Fruit fly (Drosophila melanogaster) whole organism, pupa: ENCODE data around the gene Sf3b1.

Experiments
- CG10348 ChIP-seq: fragments of 200-800 bp; sonication (Bioruptor generic); IDR thresholded peaks from 2 replicates; pipeline ENCODE4 v1.3.6; 2022; ENCODE audit warnings: missing biosample characterization, missing genetic modification characterization
- CG12605 ChIP-seq: fragments of 200-800 bp; sonication (Bioruptor generic); IDR thresholded peaks from 2 replicates; pipeline ENCODE4 v1.3.6; 2022; ENCODE audit warnings: missing biosample characterization, missing genetic modification characterization
- CG13204 ChIP-seq: fragments of 200-800 bp; sonication (Bioruptor generic); optimal IDR thresholded peaks from 2 replicates; lab custom pipeline; 2018; ENCODE audit warnings: missing biosample characterization, mild to moderate bottlenecking, missing genetic modification characterization, moderate library complexity
- CG14655 ChIP-seq: fragments of 200-800 bp; sonication (Bioruptor generic); optimal IDR thresholded peaks from 3 replicates; lab custom pipeline; 2017; ENCODE audit warnings: mild to moderate bottlenecking, missing biosample characterization, missing genetic modification reagents, missing genetic modification characterization
- CG15710 ChIP-seq: fragments of 200-800 bp; sonication (Bioruptor generic); optimal IDR thresholded peaks from 2 replicates; lab custom pipeline; 2018; ENCODE audit warnings: missing biosample characterization, mild to moderate bottlenecking, missing genetic modification characterization, moderate library complexity
- CG17806 ChIP-seq: fragments of 200-800 bp; sonication (Bioruptor generic); optimal IDR thresholded peaks from 2 replicates; lab custom pipeline; 2018; ENCODE audit warnings: missing biosample characterization, mild to moderate bottlenecking, missing genetic modification characterization, moderate library complexity
- CG32121 ChIP-seq: fragments of 200-800 bp; sonication (Bioruptor generic); IDR thresholded peaks from 2 replicates; pipeline ENCODE4 v1.3.6; 2022; ENCODE audit warnings: missing biosample characterization, missing genetic modification characterization
- CG34367 ChIP-seq: fragments of 200-800 bp; sonication (Bioruptor generic); optimal IDR thresholded peaks from 2 replicates; lab custom pipeline; 2018; ENCODE audit warnings: missing biosample characterization, mild to moderate bottlenecking, missing genetic modification characterization
- CG4496 ChIP-seq: fragments of 200-800 bp; sonication (Bioruptor generic); IDR thresholded peaks from 3 replicates; pipeline ENCODE4 v1.3.6; 2022; ENCODE audit warnings: missing biosample characterization, missing genetic modification characterization
- CG8159 ChIP-seq: fragments of 200-800 bp; sonication (Bioruptor generic); optimal IDR thresholded peaks from 3 replicates; lab custom pipeline; 2018; ENCODE audit warnings: missing biosample characterization, mild to moderate bottlenecking, missing genetic modification characterization, moderate library complexity
- CG8301 ChIP-seq: fragments of 200-800 bp; sonication (Bioruptor generic); optimal IDR thresholded peaks from 2 replicates; lab custom pipeline; 2018; ENCODE audit warnings: missing biosample characterization, mild to moderate bottlenecking, missing genetic modification characterization
- CG9948 ChIP-seq: fragments of 200-800 bp; sonication (Bioruptor generic); optimal IDR thresholded peaks from 2 replicates; lab custom pipeline; 2018; ENCODE audit warnings: missing biosample characterization, mild to moderate bottlenecking, missing genetic modification characterization, moderate library complexity
- D1 ChIP-seq: fragments of 200-800 bp; sonication (Bioruptor generic); optimal IDR thresholded peaks from 2 replicates; lab custom pipeline; 2018; ENCODE audit warnings: missing biosample characterization, mild to moderate bottlenecking, missing genetic modification characterization, moderate library complexity
- EcR ChIP-seq: fragments of 200-800 bp; sonication (Bioruptor generic); optimal IDR thresholded peaks from 3 replicates; lab custom pipeline; 2019; ENCODE audit warnings: missing biosample characterization, missing genetic modification characterization, mild to moderate bottlenecking, moderate library complexity, missing genetic modification reagents
- Ets98B ChIP-seq: fragments of 200-800 bp; sonication (Bioruptor generic); IDR thresholded peaks from 2 replicates; pipeline ENCODE4 v1.3.6; 2022; ENCODE audit warnings: missing biosample characterization, missing genetic modification characterization
- Pif1A ChIP-seq: fragments of 200-800 bp; sonication (Bioruptor generic); optimal IDR thresholded peaks from 3 replicates; lab custom pipeline; 2016; ENCODE audit warnings: missing biosample characterization, missing genetic modification characterization
- Pif1B ChIP-seq: fragments of 200-800 bp; sonication (Bioruptor generic); optimal IDR thresholded peaks from 3 replicates; lab custom pipeline; 2016; ENCODE audit warnings: missing biosample characterization, missing genetic modification characterization
- Snoo ChIP-seq: fragments of 200-800 bp; sonication (Bioruptor generic); optimal IDR thresholded peaks from 3 replicates; lab custom pipeline; 2017; ENCODE audit warnings: missing biosample characterization, mild to moderate bottlenecking, missing genetic modification characterization, inconsistent platforms
- fd96Ca ChIP-seq: fragments of 200-800 bp; sonication (Bioruptor generic); IDR thresholded peaks from 3 replicates; pipeline ENCODE4 v1.3.6; 2022; ENCODE audit warnings: missing biosample characterization, missing genetic modification characterization
- gl ChIP-seq: fragments of 200-800 bp; sonication (Bioruptor generic); optimal IDR thresholded peaks from 2 replicates; lab custom pipeline; 2018; ENCODE audit warnings: missing biosample characterization, mild to moderate bottlenecking, missing genetic modification characterization
- rn ChIP-seq: fragments of 200-800 bp; sonication (Bioruptor generic); IDR thresholded peaks from 2 replicates; pipeline ENCODE4 v1.3.6; 2022; ENCODE audit warnings: missing biosample characterization, missing genetic modification characterization

The Sf3b1 gene

dm6 chr2L:521940-522632 is 46.1 kb upstream of the Sf3b1 start:
- TF ChIP-seq CG8301 (tag; lab: Kevin White, UChicago) (peak; percentile 33), CG15710 (tag; lab: Kevin White, UChicago) (no peak), CG34367 (tag; lab: Kevin White, UChicago) (no peak), CG4496 (peak; percentile 70), gl (tag; lab: Kevin White, UChicago) (no peak), CG17806 (tag; lab: Kevin White, UChicago) (peak; percentile 31), EcR (no peak), CG9948 (tag; lab: Kevin White, UChicago) (peak; percentile 26), fd96Ca (peak; percentile 47; the same call in 1 of the 3 replicates), CG32121 (GFP tag; lab: Robert Waterston, UW) (0 out of 2 replicates have a peak, but pooled peaks have one; percentile 32), CG8159 (tag; lab: Kevin White, UChicago) (peak; percentile 2), CG14655 (GFP tag; lab: Kevin White, UChicago) (peak; percentile 33), Ets98B (GFP tag; lab: Robert Waterston, UW) (peak; percentile 26)

DNA sequence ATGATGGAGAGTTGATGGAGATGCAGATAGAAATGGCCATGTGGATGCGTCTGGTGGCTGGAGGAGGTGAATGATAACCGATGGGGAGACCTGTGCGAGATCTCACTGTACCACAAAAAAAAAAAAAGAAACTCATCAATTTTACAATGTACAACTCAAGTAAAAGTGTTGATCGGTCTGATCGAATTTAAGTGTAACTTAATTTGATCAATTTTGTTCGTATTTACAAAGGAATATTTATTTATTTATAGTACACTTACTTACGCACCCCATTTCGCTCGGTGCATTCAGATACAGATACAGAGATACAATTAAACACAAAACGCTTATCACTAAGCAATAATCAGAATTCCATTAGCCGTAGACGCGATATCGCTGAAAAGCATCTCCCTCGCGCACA is 45.4 kb upstream of the Sf3b1 start:
- TF ChIP-seq CG8159 (tag; lab: Kevin White, UChicago) (peak; percentile 63), gl (tag; lab: Kevin White, UChicago) (no peak), CG15710 (tag; lab: Kevin White, UChicago) (peak; percentile 48), Pif1A (peak; percentile 33), CG13204 (GFP tag; lab: Kevin White, UChicago) (no peak), CG9948 (tag; lab: Kevin White, UChicago) (peak; percentile 55), fd96Ca (no peak; the same call in 2 of the 3 replicates), CG14655 (GFP tag; lab: Kevin White, UChicago) (peak; percentile 72), D1 (tag; lab: Kevin White, UChicago) (no peak), CG8301 (tag; lab: Kevin White, UChicago) (peak; percentile 57), Pif1B (GFP tag; lab: Kevin White, UChicago) (peak; percentile 51), CG10348 (GFP tag; lab: Robert Waterston, UW) (no peak), CG4496 (no peak), CG12605 (GFP tag; lab: Robert Waterston, UW) (peak; percentile 42; the same call in 1 of the 2 replicates), rn (GFP tag; lab: Robert Waterston, UW) (no peak), Snoo (peak; percentile 43), CG32121 (GFP tag; lab: Robert Waterston, UW) (0 out of 2 replicates have a peak, but pooled peaks have one; percentile 14), EcR (no peak), CG17806 (tag; lab: Kevin White, UChicago) (peak; percentile 66), CG34367 (tag; lab: Kevin White, UChicago) (peak; percentile 46), Ets98B (GFP tag; lab: Robert Waterston, UW) (0 out of 2 replicates have a peak, but pooled peaks have one; percentile 5)
- TF ChIP-seq, all 21 proteins: peak for 13

dm6 chr2L:523165-523835 is 44.8 kb upstream of the Sf3b1 start:
- TF ChIP-seq CG17806 (tag; lab: Kevin White, UChicago), result no peak
- TF ChIP-seq D1 (tag; lab: Kevin White, UChicago), result no peak
- peak; percentile 34 for TF ChIP-seq EcR
- peak; percentile 91 for TF ChIP-seq CG13204 (GFP tag; lab: Kevin White, UChicago)
- TF ChIP-seq Ets98B (GFP tag; lab: Robert Waterston, UW), result peak; percentile 41
- TF ChIP-seq rn (GFP tag; lab: Robert Waterston, UW), result no peak
- TF ChIP-seq Snoo, result peak; percentile 1
- no peak for TF ChIP-seq gl (tag; lab: Kevin White, UChicago)
- peak; percentile 68; the same call in 2 of the 3 replicates for TF ChIP-seq CG4496
- 0 out of 2 replicates have a peak, but pooled peaks have one; percentile 23 for TF ChIP-seq CG12605 (GFP tag; lab: Robert Waterston, UW)
- TF ChIP-seq Pif1B (GFP tag; lab: Kevin White, UChicago), result peak; percentile 10
- TF ChIP-seq Pif1A, result peak; percentile 42
- TF ChIP-seq CG8301 (tag; lab: Kevin White, UChicago), result no peak
- no peak for TF ChIP-seq CG10348 (GFP tag; lab: Robert Waterston, UW)
- TF ChIP-seq CG14655 (GFP tag; lab: Kevin White, UChicago), result no peak
- no peak; the same call in 2 of the 3 replicates for TF ChIP-seq fd96Ca
- peak; percentile 39; the same call in 1 of the 2 replicates for TF ChIP-seq CG32121 (GFP tag; lab: Robert Waterston, UW)

dm6 chr2L:524515-524920 is 43.6 kb upstream of the Sf3b1 start:
- TF ChIP-seq CG17806 (tag; lab: Kevin White, UChicago) (peak; percentile 14), Ets98B (GFP tag; lab: Robert Waterston, UW) (no peak), fd96Ca (peak; percentile 55; the same call in 2 of the 3 replicates), CG32121 (GFP tag; lab: Robert Waterston, UW) (no peak), Snoo (peak; percentile 12), CG8159 (tag; lab: Kevin White, UChicago) (peak; percentile 28), Pif1B (GFP tag; lab: Kevin White, UChicago) (peak; percentile 12), EcR (peak; percentile 82), CG15710 (tag; lab: Kevin White, UChicago) (no peak), CG8301 (tag; lab: Kevin White, UChicago) (peak; percentile 16), rn (GFP tag; lab: Robert Waterston, UW) (no peak), gl (tag; lab: Kevin White, UChicago) (peak; percentile 65), CG14655 (GFP tag; lab: Kevin White, UChicago) (peak; percentile 37), D1 (tag; lab: Kevin White, UChicago) (no peak), Pif1A (peak; percentile 38), CG10348 (GFP tag; lab: Robert Waterston, UW) (no peak), CG9948 (tag; lab: Kevin White, UChicago) (no peak), CG12605 (GFP tag; lab: Robert Waterston, UW) (peak; percentile 42; the same call in 1 of the 2 replicates), CG4496 (peak; percentile 64), CG34367 (tag; lab: Kevin White, UChicago) (no peak), CG13204 (GFP tag; lab: Kevin White, UChicago) (peak; percentile 88)
